Worm (Caenorhabditis elegans): ENCODE data around the gene ZK666.1.

Gene ZK666.1

ce11 chrII:10461207-10461606 lies 9.9 kb downstream of the ZK666.1 start, which contains the start of gene ZK673.5:
ZK673.5 (plus strand) TSS chrII:10461507.
- TF ChIP-seq elt-3 (tag; optimal IDR thresholded peaks at IDR 0.05) (no peak), skn-1 (tag; optimal IDR thresholded peaks at IDR 0.05) (no peak), tbx-2 (tag; optimal IDR thresholded peaks at IDR 0.05) (no peak), egl-5 (tag; optimal IDR thresholded peaks at IDR 0.05) (no peak), fkh-10 (GFP tag; optimal IDR thresholded peaks at IDR 0.05) (no peak), pha-4 (tag; optimal IDR thresholded peaks at IDR 0.05) (no peak), ama-1 (optimal IDR thresholded peaks at IDR 0.05) (no peak), ztf-4 (tag; optimal IDR thresholded peaks at IDR 0.05) (no peak), nhr-11 (tag; optimal IDR thresholded peaks at IDR 0.05) (no peak)

ce11 chrII:10456979-10457378 lies 14.2 kb downstream of the ZK666.1 start, which contains the start of gene ZK673.11:
ZK673.11 (plus strand) TSS chrII:10457279.
- TF ChIP-seq mml-1 (tag; optimal IDR thresholded peaks at IDR 0.05): no peak
- no peak for TF ChIP-seq skn-1 (tag; optimal IDR thresholded peaks at IDR 0.05)
- TF ChIP-seq nfya-1 (tag; optimal IDR thresholded peaks at IDR 0.05; ENCODE audit: insufficient read depth): no peak
- no peak for TF ChIP-seq fkh-2 (tag; optimal IDR thresholded peaks at IDR 0.05)
- no peak for TF ChIP-seq nhr-76 (tag; optimal IDR thresholded peaks at IDR 0.05)
- no peak for TF ChIP-seq ZK546.5 (tag; optimal IDR thresholded peaks at IDR 0.05)
- no peak for TF ChIP-seq lin-39 (tag; optimal IDR thresholded peaks at IDR 0.05)
- TF ChIP-seq hmg-11 (tag; optimal IDR thresholded peaks at IDR 0.05): no peak
- no peak for TF ChIP-seq nhr-77 (tag; optimal IDR thresholded peaks at IDR 0.05)
- no peak for TF ChIP-seq egl-27 (tag; optimal IDR thresholded peaks at IDR 0.05)
- TF ChIP-seq ceh-28 (tag; optimal IDR thresholded peaks at IDR 0.05): no peak
- TF ChIP-seq ama-1 (optimal IDR thresholded peaks at IDR 0.05): no peak
- no peak for TF ChIP-seq mdl-1 (tag; optimal IDR thresholded peaks at IDR 0.05)
- no peak for TF ChIP-seq nhr-11 (tag; optimal IDR thresholded peaks at IDR 0.05)

- TF ChIP-seq nhr-23 (tag; optimal IDR thresholded peaks at IDR 0.05) (no peak), skn-1 (tag; optimal IDR thresholded peaks at IDR 0.05) (no peak), elt-1 (tag; optimal IDR thresholded peaks at IDR 0.05) (no peak), R02D3.7 (tag; optimal IDR thresholded peaks at IDR 0.05) (no peak), nfya-1 (tag; optimal IDR thresholded peaks at IDR 0.05; ENCODE audit: insufficient read depth) (no peak), lsy-12 (tag; optimal IDR thresholded peaks at IDR 0.05) (no peak), lin-15B (tag; optimal IDR thresholded peaks at IDR 0.05) (no peak), mml-1 (tag; optimal IDR thresholded peaks at IDR 0.05) (no peak), ceh-28 (tag; optimal IDR thresholded peaks at IDR 0.05) (no peak), ama-1 (optimal IDR thresholded peaks at IDR 0.05) (no peak), ceh-9 (tag; optimal IDR thresholded peaks at IDR 0.05) (no peak)
Observed at ce11 chrII:10452620-10453019, 18.5 kb downstream of the ZK666.1 start, which contains the start of gene ZK673.4. ZK673.4 (plus strand) TSS chrII:10452920.

- peak; percentile 55 for TF ChIP-seq nhr-43 (tag; optimal IDR thresholded peaks at IDR 0.05; ENCODE audit: poor library complexity, severe bottlenecking)
- peak; percentile 30 for TF ChIP-seq ceh-28 (tag; optimal IDR thresholded peaks at IDR 0.05)
- peak; percentile 58 for TF ChIP-seq ztf-4 (tag; optimal IDR thresholded peaks at IDR 0.05)
- TF ChIP-seq egl-27 (tag; optimal IDR thresholded peaks at IDR 0.05): no peak
- peak; percentile 25 for TF ChIP-seq elt-2 (tag; optimal IDR thresholded peaks at IDR 0.05)
- TF ChIP-seq jun-1 (tag; optimal IDR thresholded peaks at IDR 0.05): peak; percentile 48
- TF ChIP-seq pha-4 (tag; optimal IDR thresholded peaks at IDR 0.05): peak; percentile 55
- peak; percentile 86 for TF ChIP-seq ama-1 (optimal IDR thresholded peaks at IDR 0.05)
- no peak for TF ChIP-seq aly-2 (tag; optimal IDR thresholded peaks at IDR 0.05)
- peak; percentile 62 for TF ChIP-seq lsy-12 (tag; optimal IDR thresholded peaks at IDR 0.05)
Observed at ce11 chrII:10450335-10450734, 20.8 kb downstream of the ZK666.1 start.

- TF ChIP-seq snpc-4 (tag; optimal IDR thresholded peaks at IDR 0.05) (no peak), ztf-11 (tag; optimal IDR thresholded peaks at IDR 0.05) (no peak)
Observed at ce11 chrII:10449707-10450106, 21.4 kb downstream of the ZK666.1 start, which contains the start of gene lin-56. lin-56 (plus strand) TSS chrII:10450007.

Measured in whole organism, L3 larva.